Worm (Caenorhabditis elegans) whole organism, early embryonic: ENCODE measurements around the gene W05E10.1.

Experiments
- B0310.2 ChIP-seq: sonication (generic microtip); optimal IDR thresholded peaks from 2 replicates; lab custom pipeline; 2016; ENCODE audit warnings: mild to moderate bottlenecking, missing genetic modification characterization, missing compliant biosample characterization
- F13C5.2 ChIP-seq: sonication (generic microtip); optimal IDR thresholded peaks from 2 replicates; lab custom pipeline; 2017; ENCODE audit warnings: mild to moderate bottlenecking, missing genetic modification characterization, inconsistent platforms, missing compliant biosample characterization
- aly-1 ChIP-seq: sonication (generic microtip); optimal IDR thresholded peaks from 2 replicates; lab custom pipeline; 2016; ENCODE audit warnings: missing genetic modification characterization, missing compliant biosample characterization
- ama-1 ChIP-seq: fragments of 150-350 bp; optimal IDR thresholded peaks from 2 replicates; lab custom pipeline; 2014
- ceh-13 ChIP-seq: fragments of 200-800 bp; sonication (Bioruptor generic); optimal IDR thresholded peaks from 2 replicates; lab custom pipeline; 2018; ENCODE audit warnings: mild to moderate bottlenecking, missing genetic modification characterization, missing compliant biosample characterization
- ceh-36 ChIP-seq: sonication (generic microtip); optimal IDR thresholded peaks from 2 replicates; lab custom pipeline; 2016; ENCODE audit warnings: missing genetic modification characterization, inconsistent platforms, missing compliant biosample characterization
- ets-7 ChIP-seq: sonication (generic microtip); optimal IDR thresholded peaks from 2 replicates; lab custom pipeline; 2016; ENCODE audit warnings: missing genotype, missing genetic modification characterization, missing compliant biosample characterization
- flt-1 ChIP-seq: fragments of 200-800 bp; sonication (Bioruptor generic); IDR thresholded peaks from 2 replicates; pipeline ENCODE4 v1.3.6; 2022; ENCODE audit warnings: missing genetic modification characterization, missing compliant biosample characterization
- hmbx-1 ChIP-seq: sonication (generic microtip); optimal IDR thresholded peaks from 2 replicates; lab custom pipeline; 2016; ENCODE audit warnings: mild to moderate bottlenecking, missing genetic modification characterization, missing compliant biosample characterization
- hmg-4 ChIP-seq: fragments of 200-800 bp; sonication (Bioruptor generic); optimal IDR thresholded peaks from 2 replicates; lab custom pipeline; 2018; ENCODE audit warnings: mild to moderate bottlenecking, missing genetic modification characterization, missing compliant biosample characterization
- hnd-1 ChIP-seq: sonication (generic microtip); optimal IDR thresholded peaks from 2 replicates; lab custom pipeline; 2016; ENCODE audit warnings: missing genetic modification characterization, missing compliant biosample characterization
- pes-1 ChIP-seq: fragments of 200-800 bp; sonication (Bioruptor generic); IDR thresholded peaks from 2 replicates; pipeline ENCODE4 v1.3.6; 2022; ENCODE audit warnings: missing genetic modification reagents, missing genetic modification characterization, missing compliant biosample characterization
- scrt-1 ChIP-seq: fragments of 200-800 bp; sonication (Bioruptor generic); IDR thresholded peaks from 2 replicates; pipeline ENCODE4 v1.3.6; 2022; ENCODE audit warnings: missing genetic modification characterization, missing compliant biosample characterization
- sea-1 ChIP-seq: fragments of 200-800 bp; sonication (Bioruptor generic); conservative IDR thresholded peaks from 2 replicates; pipeline ENCODE4 v1.3.6; 2022; ENCODE audit warnings: missing genetic modification characterization, missing compliant biosample characterization
- tbx-11 ChIP-seq: fragments of 200-800 bp; sonication (Bioruptor generic); IDR thresholded peaks from 2 replicates; pipeline ENCODE4 v1.3.6; 2022; ENCODE audit warnings: missing genetic modification characterization, missing compliant biosample characterization
- tbx-37 ChIP-seq: fragments of 200-800 bp; sonication (Bioruptor generic); conservative IDR thresholded peaks from 2 replicates; pipeline ENCODE4 v1.3.6; 2022; ENCODE audit warnings: missing genetic modification reagents, missing genetic modification characterization, missing compliant biosample characterization
- tra-4 ChIP-seq: sonication (generic microtip); optimal IDR thresholded peaks from 2 replicates; lab custom pipeline; 2017; ENCODE audit warnings: missing genetic modification characterization, missing compliant biosample characterization

Gene W05E10.1

DNA sequence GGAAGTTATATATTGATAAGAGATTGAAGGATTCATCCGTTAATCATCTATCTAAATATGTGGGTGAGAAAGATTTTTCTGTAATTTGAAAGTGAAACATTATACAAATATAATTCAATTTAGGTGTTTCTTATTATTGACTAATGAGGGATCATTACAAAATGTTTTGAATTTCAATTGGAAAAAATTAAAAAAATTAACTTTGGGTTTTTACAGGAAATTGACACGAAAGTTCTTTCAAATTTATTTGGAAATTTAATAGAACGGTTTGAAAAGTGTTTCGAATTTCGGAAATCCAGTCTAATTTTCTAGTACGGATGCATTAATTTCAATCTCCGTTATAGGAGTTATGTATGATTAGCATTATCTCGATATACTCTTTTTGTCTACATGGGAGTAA is 38.4 kb downstream of the W05E10.1 start:
- TF ChIP-seq hmg-4 (GFP tag; lab: Kevin White, UChicago) (no peak), B0310.2 (no peak), scrt-1 (GFP tag; lab: Robert Waterston, UW) (no peak), hmbx-1 (no peak), pes-1 (GFP tag; lab: Robert Waterston, UW) (no peak), sea-1 (GFP tag; lab: Robert Waterston, UW) (no peak), hnd-1 (tag; lab: Kevin White, UChicago) (no peak), ceh-13 (GFP tag; lab: Kevin White, UChicago) (no peak), ets-7 (no peak), tbx-37 (GFP tag; lab: Robert Waterston, UW) (no peak), flt-1 (GFP tag; lab: Robert Waterston, UW) (no peak), tra-4 (tag; lab: Kevin White, UChicago) (no peak), ceh-36 (tag; lab: Kevin White, UChicago) (no peak), tbx-11 (GFP tag; lab: Robert Waterston, UW) (no peak)

DNA sequence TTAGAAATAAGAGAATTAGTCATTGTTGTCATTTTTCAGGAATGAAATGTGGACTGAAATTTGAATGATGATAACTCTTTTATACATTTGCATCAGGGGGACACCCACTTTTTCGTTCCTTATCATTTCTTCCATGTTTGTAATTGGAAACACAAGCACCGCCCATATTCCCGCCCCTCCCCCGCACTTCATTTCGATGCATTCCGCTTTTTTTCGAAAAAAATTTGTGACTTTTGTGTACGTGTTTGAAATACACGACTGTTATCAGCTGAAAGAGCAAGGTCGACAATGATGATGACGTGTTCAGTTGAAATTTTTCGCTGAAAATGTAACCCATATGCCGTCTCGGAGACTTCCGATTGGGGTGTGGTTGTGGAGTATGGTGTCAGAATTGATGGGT is 40.8 kb downstream of the W05E10.1 start, which contains the start of gene zip-10:
Gene zip-10 (minus strand): TSS at position 43 of the 400 bp plus-strand sequence.
- TF ChIP-seq tbx-37 (GFP tag; lab: Robert Waterston, UW) (no peak), hnd-1 (tag; lab: Kevin White, UChicago) (no peak), ama-1 (lab: Kevin White, UChicago) (no peak), sea-1 (GFP tag; lab: Robert Waterston, UW) (no peak), hmbx-1 (no peak), ceh-13 (GFP tag; lab: Kevin White, UChicago) (no peak), scrt-1 (GFP tag; lab: Robert Waterston, UW) (no peak), tbx-11 (GFP tag; lab: Robert Waterston, UW) (no peak), pes-1 (GFP tag; lab: Robert Waterston, UW) (no peak), tra-4 (tag; lab: Kevin White, UChicago) (no peak), F13C5.2 (tag; lab: Kevin White, UChicago) (no peak), ets-7 (no peak)

ce11 chrV:11649254-11649653 is 42.2 kb downstream of the W05E10.1 start:
- TF ChIP-seq B0310.2 (no peak), ama-1 (lab: Kevin White, UChicago) (no peak), tbx-37 (GFP tag; lab: Robert Waterston, UW) (no peak), tbx-11 (GFP tag; lab: Robert Waterston, UW) (no peak), flt-1 (GFP tag; lab: Robert Waterston, UW) (no peak), F13C5.2 (tag; lab: Kevin White, UChicago) (no peak), pes-1 (GFP tag; lab: Robert Waterston, UW) (no peak), sea-1 (GFP tag; lab: Robert Waterston, UW) (no peak)

- no peak for TF ChIP-seq ceh-13 (GFP tag; lab: Kevin White, UChicago)
- no peak for TF ChIP-seq B0310.2
- no peak for TF ChIP-seq hmbx-1
- TF ChIP-seq F13C5.2 (tag; lab: Kevin White, UChicago) = no peak
- no peak for TF ChIP-seq ama-1 (lab: Kevin White, UChicago)
- TF ChIP-seq pes-1 (GFP tag; lab: Robert Waterston, UW) = no peak
- no peak for TF ChIP-seq scrt-1 (GFP tag; lab: Robert Waterston, UW)
- no peak for TF ChIP-seq aly-1
- TF ChIP-seq ets-7 = no peak
- no peak for TF ChIP-seq tra-4 (tag; lab: Kevin White, UChicago)
- TF ChIP-seq sea-1 (GFP tag; lab: Robert Waterston, UW) = no peak
Measured at ce11 chrV:11648435-11648834, 43.1 kb downstream of the W05E10.1 start.

DNA sequence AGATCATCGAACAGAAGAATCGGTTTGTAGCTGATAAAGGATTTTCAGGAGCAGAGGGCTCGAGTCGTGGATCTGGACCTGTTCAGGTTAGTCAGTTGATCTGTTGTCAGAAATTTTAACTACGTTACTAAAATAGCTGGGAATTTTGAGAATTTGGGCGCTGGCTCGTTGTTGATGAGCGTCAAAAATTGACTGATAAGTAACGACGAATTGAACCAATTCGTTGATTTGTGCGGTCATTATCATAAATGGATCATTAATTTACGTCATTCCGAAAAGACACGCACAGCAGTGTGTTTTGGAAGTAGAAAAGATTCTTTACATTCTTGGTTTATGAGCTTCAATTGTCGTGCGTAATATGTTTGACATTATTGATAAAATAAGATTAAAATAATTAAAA is 43.7 kb downstream of the W05E10.1 start:
- TF ChIP-seq tbx-11 (GFP tag; lab: Robert Waterston, UW) (no peak), F13C5.2 (tag; lab: Kevin White, UChicago) (no peak), ceh-36 (tag; lab: Kevin White, UChicago) (no peak), pes-1 (GFP tag; lab: Robert Waterston, UW) (no peak), ama-1 (lab: Kevin White, UChicago) (no peak), ets-7 (no peak), B0310.2 (no peak), scrt-1 (GFP tag; lab: Robert Waterston, UW) (no peak), sea-1 (GFP tag; lab: Robert Waterston, UW) (no peak), tbx-37 (GFP tag; lab: Robert Waterston, UW) (no peak)

DNA sequence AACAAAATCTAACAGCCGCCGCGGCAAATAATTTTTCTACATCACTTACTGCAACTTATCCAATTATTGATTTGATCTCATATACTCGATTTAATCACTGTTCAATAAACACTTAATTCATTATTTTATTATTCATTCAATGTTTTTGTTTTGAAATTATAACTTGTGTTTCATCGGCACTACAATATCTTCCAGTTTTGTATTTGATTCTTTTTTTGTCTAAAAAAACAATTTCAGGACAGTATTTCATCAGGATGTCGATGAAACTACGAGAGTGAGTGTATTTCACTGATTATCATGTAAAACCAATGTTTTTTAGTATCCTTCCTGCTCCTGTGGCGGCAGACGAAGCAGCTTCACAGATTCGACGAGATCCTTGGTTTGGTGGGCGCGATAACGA is 46.2 kb downstream of the W05E10.1 start, which contains the start of gene skp-1:
Gene skp-1 (plus strand): TSS at position 238 of the 400 bp plus-strand sequence.
- TF ChIP-seq aly-1 (no peak), B0310.2 (no peak), ama-1 (lab: Kevin White, UChicago) (no peak), tbx-37 (GFP tag; lab: Robert Waterston, UW) (no peak), scrt-1 (GFP tag; lab: Robert Waterston, UW) (no peak), tbx-11 (GFP tag; lab: Robert Waterston, UW) (no peak), hmbx-1 (no peak), ceh-36 (tag; lab: Kevin White, UChicago) (no peak), sea-1 (GFP tag; lab: Robert Waterston, UW) (no peak), ets-7 (no peak), F13C5.2 (tag; lab: Kevin White, UChicago) (no peak), hnd-1 (tag; lab: Kevin White, UChicago) (no peak)

DNA sequence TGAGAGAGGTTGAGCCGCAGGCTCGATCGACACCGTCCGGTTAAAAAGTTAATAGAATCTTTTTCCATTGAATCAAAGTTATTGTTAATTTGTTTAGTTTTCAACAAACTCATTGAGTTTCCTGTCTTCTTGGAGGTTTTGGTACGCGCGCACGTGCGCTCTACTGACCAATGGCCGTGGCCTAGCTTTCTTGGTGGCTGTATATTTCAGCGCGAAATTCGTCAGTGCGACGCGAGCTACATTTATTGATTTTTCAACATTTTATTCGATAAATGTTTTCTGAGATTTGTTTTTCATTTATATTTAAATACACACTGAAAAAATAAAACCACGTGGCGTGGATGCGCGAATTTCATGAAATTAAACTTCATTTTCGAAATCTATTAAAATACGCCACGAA is 47.3 kb downstream of the W05E10.1 start, which contains the start of gene bir-1:
Gene bir-1 (plus strand): TSS at position 312 of the 400 bp plus-strand sequence.
- TF ChIP-seq tbx-37 (GFP tag; lab: Robert Waterston, UW) (peak; percentile 77), sea-1 (GFP tag; lab: Robert Waterston, UW) (no peak), ceh-36 (tag; lab: Kevin White, UChicago) (no peak), scrt-1 (GFP tag; lab: Robert Waterston, UW) (no peak), hnd-1 (tag; lab: Kevin White, UChicago) (no peak), aly-1 (no peak), hmg-4 (GFP tag; lab: Kevin White, UChicago) (no peak), pes-1 (GFP tag; lab: Robert Waterston, UW) (0 out of 2 replicates have a peak, but pooled peaks have one; percentile 48), ceh-13 (GFP tag; lab: Kevin White, UChicago) (no peak)
